Fruit fly (Drosophila melanogaster) whole organism: ENCODE data around the gene Ptpmeg2.

Source experiments
- Dll ChIP-seq: fragments of >200 bp; optimal IDR thresholded peaks from 2 replicates; lab custom pipeline; 2017
- usp ChIP-seq: fragments of >200 bp; optimal IDR thresholded peaks from 2 replicates; lab custom pipeline; 2017; ENCODE audit warnings: missing biosample characterization, missing genetic modification characterization, mixed read lengths

DNA sequence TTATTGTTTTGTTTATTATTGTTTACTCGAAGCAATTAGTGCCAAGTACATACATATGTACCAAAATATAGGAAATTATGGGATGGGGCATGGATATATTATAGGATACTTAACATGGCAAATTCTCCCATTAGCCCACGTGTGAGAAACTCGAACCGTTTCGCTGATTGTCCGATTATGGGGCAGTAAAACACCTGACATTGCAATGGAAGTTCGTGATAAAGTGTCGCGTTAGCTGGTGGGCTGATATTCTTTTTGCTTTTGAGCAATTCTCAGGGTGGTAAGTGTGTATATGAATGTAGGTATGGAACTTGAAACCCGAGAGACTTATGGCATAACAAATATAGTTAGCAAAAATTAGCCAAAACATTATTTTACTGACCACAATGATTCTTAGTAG is 80.9 kb downstream of the Ptpmeg2 start:
- TF ChIP-seq usp (GFP tag; lab: Kevin White, UChicago) (no peak), Dll (lab: Kevin White, UChicago) (no peak)
